Worm (Caenorhabditis elegans): ENCODE data around the gene F32D1.8.
"Not testable (repeated sequence)": the region's sequence is repeated elsewhere in the genome, so short reads cannot be mapped to it uniquely, and the experiment has no call there.

ce11 chrV:4333518-4333917 is 44.0 kb downstream of the F32D1.8 start:
- TF ChIP-seq pqm-1 (tag; optimal IDR thresholded peaks at IDR 0.05); sox-4 (tag; optimal IDR thresholded peaks at IDR 0.05); tbx-2 (tag; optimal IDR thresholded peaks at IDR 0.05); fkh-10 (GFP tag; optimal IDR thresholded peaks at IDR 0.05); tbx-7 (tag; optimal IDR thresholded peaks at IDR 0.05); ceh-2 (tag; optimal IDR thresholded peaks at IDR 0.05); nfya-1 (tag; optimal IDR thresholded peaks at IDR 0.05); pha-4 (tag; optimal IDR thresholded peaks at IDR 0.05); pax-1 (tag; optimal IDR thresholded peaks at IDR 0.05); ceh-34 (tag; optimal IDR thresholded peaks at IDR 0.05); C08G9.2 (tag; optimal IDR thresholded peaks at IDR 0.05): not testable (repeated sequence)
